Fruit fly (Drosophila melanogaster) whole organism, embryonic: Measurements from ENCODE around the gene CG5853.

Source experiments
- Atf6 ChIP-seq: fragments of 200-800 bp; sonication (Bioruptor generic); IDR thresholded peaks from 2 replicates; pipeline ENCODE4 v1.3.6; 2022; ENCODE audit warnings: missing biosample characterization, missing genetic modification characterization
- Awh ChIP-seq: fragments of 200-800 bp; sonication (Bioruptor generic); IDR thresholded peaks from 2 replicates; pipeline ENCODE4, ENCODE4 v1.3.6; 2022; ENCODE audit warnings: missing biosample characterization, missing genetic modification characterization
- B-H1 ChIP-seq: fragments of 200-800 bp; sonication (Bioruptor generic); IDR thresholded peaks from 3 replicates; pipeline ENCODE4 v1.3.6; 2022; ENCODE audit warnings: missing biosample characterization, missing genetic modification characterization
- BtbVII ChIP-seq: fragments of 200-800 bp; sonication (Bioruptor generic); optimal IDR thresholded peaks from 3 replicates; lab custom pipeline; 2017; ENCODE audit warnings: missing biosample characterization, mild to moderate bottlenecking, missing genetic modification characterization
- CG11093 ChIP-seq: fragments of 200-800 bp; sonication (Bioruptor generic); IDR thresholded peaks from 3 replicates; pipeline ENCODE4 v1.3.6; 2022; ENCODE audit warnings: missing biosample characterization, missing genetic modification characterization
- CG11398 ChIP-seq: fragments of 200-800 bp; sonication (Bioruptor generic); optimal IDR thresholded peaks from 2 replicates; lab custom pipeline; 2016; ENCODE audit warnings: missing biosample characterization, missing genetic modification characterization
- CG13296 ChIP-seq: fragments of 200-800 bp; sonication (Bioruptor generic); optimal IDR thresholded peaks from 3 replicates; lab custom pipeline; 2018; ENCODE audit warnings: missing biosample characterization, mild to moderate bottlenecking, missing genetic modification characterization
- CG1529 ChIP-seq: fragments of 200-800 bp; sonication (Bioruptor generic); optimal IDR thresholded peaks from 3 replicates; lab custom pipeline; 2018; ENCODE audit warnings: missing biosample characterization, missing genetic modification characterization
- CG17361 ChIP-seq: fragments of 200-800 bp; sonication (Bioruptor generic); IDR thresholded peaks from 3 replicates; pipeline ENCODE4 v1.3.6; 2022; ENCODE audit warnings: missing biosample characterization, missing genetic modification characterization
- CG1832 ChIP-seq: fragments of 200-800 bp; sonication (Bioruptor generic); optimal IDR thresholded peaks from 2 replicates; lab custom pipeline; 2017; ENCODE audit warnings: missing biosample characterization, mild to moderate bottlenecking, missing genetic modification characterization, inconsistent platforms
- CG31388 ChIP-seq: fragments of 200-800 bp; sonication (Bioruptor generic); optimal IDR thresholded peaks from 2 replicates; lab custom pipeline; 2016; ENCODE audit warnings: missing biosample characterization, missing genetic modification characterization
- CG32767 ChIP-seq: fragments of 200-800 bp; sonication (Bioruptor generic); IDR thresholded peaks from 2 replicates; pipeline ENCODE4 v1.3.6; 2022; ENCODE audit warnings: missing biosample characterization, missing genetic modification characterization
- CG34376 ChIP-seq: fragments of 200-800 bp; sonication (Bioruptor generic); optimal IDR thresholded peaks from 2 replicates; lab custom pipeline; 2018; ENCODE audit warnings: missing biosample characterization, mild to moderate bottlenecking, missing genetic modification characterization
- CG4282 ChIP-seq: fragments of 200-800 bp; sonication (Bioruptor generic); optimal IDR thresholded peaks from 2 replicates; lab custom pipeline; 2016; ENCODE audit warnings: missing biosample characterization, missing genetic modification characterization
- CG6683 ChIP-seq: fragments of 200-800 bp; sonication (Bioruptor generic); optimal IDR thresholded peaks from 2 replicates; lab custom pipeline; 2017; ENCODE audit warnings: missing biosample characterization, mild to moderate bottlenecking, missing genetic modification characterization, missing genetic modification reagents
- CG8281 ChIP-seq: fragments of 200-800 bp; sonication (Bioruptor generic); optimal IDR thresholded peaks from 2 replicates; lab custom pipeline; 2018; ENCODE audit warnings: missing biosample characterization, mild to moderate bottlenecking, missing genetic modification characterization, moderate library complexity
- CG8924 ChIP-seq: fragments of 200-800 bp; optimal IDR thresholded peaks from 3 replicates; lab custom pipeline; 2019; ENCODE audit warnings: missing biosample characterization, mild to moderate bottlenecking, missing genetic modification characterization, moderate library complexity
- CG9797 ChIP-seq: fragments of 200-800 bp; sonication (Bioruptor generic); optimal IDR thresholded peaks from 3 replicates; lab custom pipeline; 2018; ENCODE audit warnings: missing biosample characterization, mild to moderate bottlenecking, missing genetic modification characterization
- CrebB ChIP-seq: fragments of 200-800 bp; sonication (Bioruptor generic); optimal IDR thresholded peaks from 3 replicates; lab custom pipeline; 2018; ENCODE audit warnings: missing biosample characterization, mild to moderate bottlenecking, missing genetic modification characterization
- Eip74EF ChIP-seq, 2 experiments: fragments of 200-800 bp in 1 of 2; fragments of >200 bp in 1 of 2; sonication (Bioruptor generic) in 1 of 2; optimal IDR thresholded peaks; 2 replicates each; lab custom pipeline; 2017 to 2019; ENCODE audit warnings: missing biosample characterization in 2 of 2, missing genetic modification characterization in 2 of 2, mild to moderate bottlenecking in 1 of 2, moderate library complexity in 1 of 2
- GATAe ChIP-seq: fragments of 200-800 bp; sonication (Bioruptor generic); conservative IDR thresholded peaks from 2 replicates; pipeline ENCODE4 v1.3.6; 2022; ENCODE audit warnings: missing biosample characterization, missing genetic modification characterization
- Hsf ChIP-seq: fragments of 200-800 bp; sonication (Bioruptor generic); optimal IDR thresholded peaks from 3 replicates; lab custom pipeline; 2016; ENCODE audit warnings: missing biosample characterization, missing genetic modification characterization
- Jarid2 ChIP-seq: fragments of 200-800 bp; sonication (Bioruptor generic); optimal IDR thresholded peaks from 3 replicates; lab custom pipeline; 2017; ENCODE audit warnings: mild to moderate bottlenecking, missing biosample characterization, missing genetic modification reagents, missing genetic modification characterization
- Mad ChIP-seq: fragments of 200-800 bp; sonication (Bioruptor generic); optimal IDR thresholded peaks from 2 replicates; lab custom pipeline; 2016; ENCODE audit warnings: missing biosample characterization, missing genetic modification characterization
- Max ChIP-seq: fragments of 200-800 bp; sonication (Bioruptor generic); optimal IDR thresholded peaks from 2 replicates; lab custom pipeline; 2016; ENCODE audit warnings: missing biosample characterization, mild to moderate bottlenecking, missing genetic modification characterization
- Med ChIP-seq: fragments of 200-800 bp; sonication (Bioruptor generic); peaks from one replicate; lab custom pipeline; 2016; ENCODE audit warnings: missing biosample characterization, missing genetic modification characterization, mild to moderate bottlenecking, inconsistent platforms, moderate library complexity
- Nf-YB ChIP-seq: fragments of 200-800 bp; sonication (Bioruptor generic); optimal IDR thresholded peaks from 3 replicates; lab custom pipeline; 2019; ENCODE audit warnings: missing biosample characterization, mild to moderate bottlenecking, missing genetic modification characterization, moderate library complexity
- Optix ChIP-seq: fragments of 200-800 bp; sonication (Bioruptor generic); IDR thresholded peaks from 3 replicates; pipeline ENCODE4 v1.3.6; 2022; ENCODE audit warnings: missing biosample characterization, missing genetic modification characterization
- Six4 ChIP-seq: fragments of 200-800 bp; sonication (Bioruptor generic); optimal IDR thresholded peaks from 2 replicates; lab custom pipeline; 2016; ENCODE audit warnings: missing biosample characterization, missing genetic modification characterization
- Taf1 ChIP-seq: fragments of 200-800 bp; sonication (Bioruptor generic); IDR thresholded peaks from 2 replicates; pipeline ENCODE4 v1.3.6; 2022; ENCODE audit warnings: missing biosample characterization, missing genetic modification characterization
- Trl ChIP-seq, 3 experiments: fragments of >200 bp in 2 of 3; fragments of 200-800 bp in 1 of 3; sonication (Bioruptor generic) in 1 of 3; optimal IDR thresholded peaks; 2 replicates in 1 of 3; 3 replicates in 2 of 3; lab custom pipeline; 2016 to 2017; ENCODE audit warnings: missing biosample characterization in 1 of 3, missing genetic modification characterization in 1 of 3
- bsh ChIP-seq, 2 experiments: fragments of 200-800 bp; sonication (Bioruptor generic); optimal IDR thresholded peaks; 2 replicates each; lab custom pipeline; 2017 to 2018; ENCODE audit warnings: mild to moderate bottlenecking in 2 of 2, missing biosample characterization in 2 of 2, missing genetic modification characterization in 2 of 2, moderate library complexity in 1 of 2
- chinmo ChIP-seq: fragments of 200-800 bp; sonication (Bioruptor generic); IDR thresholded peaks from 4 replicates; pipeline ENCODE4 v1.3.6; 2022; ENCODE audit warnings: missing biosample characterization, missing genetic modification characterization; ENCODE audit not compliant: partially characterized antibody
- ci ChIP-seq: fragments of 200-800 bp; sonication (Bioruptor generic); IDR thresholded peaks from 3 replicates; pipeline ENCODE4 v1.3.6; 2022; ENCODE audit warnings: missing biosample characterization, missing genetic modification characterization
- corto ChIP-seq: fragments of 200-800 bp; sonication (Bioruptor generic); optimal IDR thresholded peaks from 2 replicates; lab custom pipeline; 2016; ENCODE audit warnings: missing biosample characterization, mild to moderate bottlenecking, missing genetic modification characterization, moderate library complexity
- dan ChIP-seq: fragments of 200-800 bp; sonication (Bioruptor generic); IDR thresholded peaks from 2 replicates; pipeline ENCODE4 v1.3.6; 2022; ENCODE audit warnings: missing biosample characterization, missing genetic modification characterization
- dysf ChIP-seq: fragments of 200-800 bp; sonication (Bioruptor generic); IDR thresholded peaks from 3 replicates; pipeline ENCODE4 v1.3.6; 2022; ENCODE audit warnings: missing biosample characterization, missing genetic modification characterization
- ems ChIP-seq: fragments of 200-800 bp; sonication (Bioruptor generic); optimal IDR thresholded peaks from 3 replicates; lab custom pipeline; 2016; ENCODE audit warnings: missing biosample characterization, missing genetic modification characterization
- exex ChIP-seq: fragments of 200-800 bp; sonication (Bioruptor generic); optimal IDR thresholded peaks from 4 replicates; lab custom pipeline; 2018; ENCODE audit warnings: missing biosample characterization, mild to moderate bottlenecking, missing genetic modification characterization, moderate library complexity
- gfzf ChIP-seq: fragments of 200-800 bp; sonication (Bioruptor generic); optimal IDR thresholded peaks from 2 replicates; lab custom pipeline; 2016; ENCODE audit warnings: missing biosample characterization, mild to moderate bottlenecking, missing genetic modification characterization, moderate library complexity
- lab ChIP-seq: fragments of 200-800 bp; sonication (Bioruptor generic); optimal IDR thresholded peaks from 3 replicates; lab custom pipeline; 2017; ENCODE audit warnings: missing biosample characterization, missing genetic modification characterization, mild to moderate bottlenecking, moderate library complexity, missing genetic modification reagents
- lov ChIP-seq, 2 experiments: fragments of 200-800 bp in 1 of 2; fragments of >200 bp in 1 of 2; sonication (Bioruptor generic) in 1 of 2; IDR thresholded peaks in 1 of 2; optimal IDR thresholded peaks in 1 of 2; 2 replicates in 1 of 2; 3 replicates in 1 of 2; pipeline versions ENCODE4 v1.3.6 to Lab custom; 2017 to 2022; ENCODE audit warnings: missing biosample characterization in 1 of 2, missing genetic modification characterization in 1 of 2
- nom ChIP-seq: fragments of 200-800 bp; sonication (Bioruptor generic); optimal IDR thresholded peaks from 2 replicates; lab custom pipeline; 2017; ENCODE audit warnings: missing biosample characterization, missing genetic modification characterization, mild to moderate bottlenecking, moderate library complexity, missing genetic modification reagents
- slbo ChIP-seq: fragments of 200-800 bp; sonication (Bioruptor generic); IDR thresholded peaks from 2 replicates; pipeline ENCODE4 v1.3.6; 2022; ENCODE audit warnings: missing biosample characterization, missing genetic modification characterization
- tna ChIP-seq: fragments of 200-800 bp; sonication (Bioruptor generic); IDR thresholded peaks from 2 replicates; pipeline ENCODE4 v1.3.6; 2022; ENCODE audit warnings: missing biosample characterization, missing genetic modification characterization; ENCODE audit not compliant: partially characterized antibody
- wdn ChIP-seq: fragments of 200-800 bp; sonication (Bioruptor generic); IDR thresholded peaks from 2 replicates; pipeline ENCODE4 v1.3.6; 2022; ENCODE audit warnings: missing biosample characterization, missing genetic modification characterization
- zen ChIP-seq: fragments of 200-800 bp; sonication (Bioruptor generic); optimal IDR thresholded peaks from 3 replicates; lab custom pipeline; 2018; ENCODE audit warnings: missing biosample characterization, mild to moderate bottlenecking, missing genetic modification characterization, moderate library complexity
- zfh2 ChIP-seq: fragments of 200-800 bp; sonication (Bioruptor generic); optimal IDR thresholded peaks from 2 replicates; lab custom pipeline; 2016; ENCODE audit warnings: missing biosample characterization, missing genetic modification characterization

CG5853 gene

DNA sequence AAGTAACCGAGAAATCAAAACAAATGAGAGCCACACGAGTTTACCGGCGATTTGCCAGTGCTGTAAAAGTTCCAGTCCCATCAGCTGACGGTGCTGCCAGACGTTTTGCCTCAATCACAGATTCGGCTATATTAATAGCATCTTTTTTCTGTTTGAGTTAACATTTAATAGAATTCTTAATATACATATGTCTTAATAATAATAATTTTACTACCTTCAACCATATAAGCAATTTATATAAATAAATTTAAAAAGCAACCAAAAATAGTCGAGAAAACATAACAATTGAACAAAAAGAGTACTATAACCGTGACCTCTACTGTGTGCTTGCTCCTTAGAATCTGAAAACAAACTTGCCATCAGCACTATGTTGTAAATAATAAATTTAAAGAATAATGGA lies 6.7 kb upstream of the CG5853 start, which contains the start of the genes CG13126 and CG4709 (continued):
- TF ChIP-seq CG8924 (tag; lab: Kevin White, UChicago), result peak; percentile 94
- TF ChIP-seq Taf1 (GFP tag; lab: Robert Waterston, UW), result peak; percentile 53
- TF ChIP-seq Hsf (GFP tag; lab: Kevin White, UChicago), result peak; percentile 63
- peak; percentile 92 for TF ChIP-seq dysf (GFP tag; lab: Robert Waterston, UW)
- TF ChIP-seq CG31388 (GFP tag; lab: Kevin White, UChicago), result peak; percentile 84
- TF ChIP-seq zfh2 (GFP tag; lab: Kevin White, UChicago), result peak; percentile 49
- TF ChIP-seq CG32767 (GFP tag; lab: Robert Waterston, UW), result peak; percentile 88
- no peak for TF ChIP-seq Trl (optimal IDR thresholded peaks at IDR 0.05; lab: Kevin White, UChicago)
- TF ChIP-seq Trl (GFP tag; optimal IDR thresholded peaks at IDR 0.05; lab: Kevin White, UChicago), result peak; percentile 40
- TF ChIP-seq CG1832 (GFP tag; lab: Kevin White, UChicago), result no peak
- TF ChIP-seq Atf6 (GFP tag; lab: Robert Waterston, UW), result peak; percentile 84
- TF ChIP-seq gfzf (GFP tag; lab: Kevin White, UChicago), result no peak
- TF ChIP-seq BtbVII (GFP tag; lab: Kevin White, UChicago), result peak; percentile 84
- no peak for TF ChIP-seq tna
- TF ChIP-seq CG9797 (GFP tag; lab: Kevin White, UChicago), result peak; percentile 43
- TF ChIP-seq CG4282 (GFP tag; lab: Kevin White, UChicago), result no peak
- peak; percentile 70 for TF ChIP-seq CG1529 (GFP tag; lab: Kevin White, UChicago)
- peak; percentile 66; the same call in 2 of the 3 replicates for TF ChIP-seq Optix (GFP tag; lab: Robert Waterston, UW)
- no peak for TF ChIP-seq dan (GFP tag; lab: Robert Waterston, UW)
- TF ChIP-seq CG13296 (GFP tag; lab: Kevin White, UChicago), result peak; percentile 91
- TF ChIP-seq CrebB (tag; lab: Kevin White, UChicago), result peak; percentile 47
- TF ChIP-seq CG11093, result peak; percentile 85
- peak; percentile 84 for TF ChIP-seq CG6683
- no peak for TF ChIP-seq CG11398 (GFP tag; lab: Kevin White, UChicago)
- TF ChIP-seq Eip74EF (GFP tag; optimal IDR thresholded peaks at IDR 0.05; lab: Kevin White, UChicago), result peak in 1 of 2 experiments; percentile 94
- no peak for TF ChIP-seq chinmo (GFP tag; lab: Robert Waterston, UW)
- TF ChIP-seq Nf-YB, result peak; percentile 78
- peak; percentile 76 for TF ChIP-seq CG8281
- TF ChIP-seq slbo (GFP tag; lab: Robert Waterston, UW), result peak; percentile 93
- peak; percentile 89 for TF ChIP-seq Awh (GFP tag; lab: Robert Waterston, UW)
- peak; percentile 29 for TF ChIP-seq ems
- TF ChIP-seq Mad (GFP tag; lab: Kevin White, UChicago), result peak; percentile 45
- peak; percentile 95 for TF ChIP-seq lab (GFP tag; lab: Kevin White, UChicago)
- peak; percentile 97 for TF ChIP-seq CG17361
- peak; percentile 67 for TF ChIP-seq Jarid2 (GFP tag; lab: Kevin White, UChicago)

DNA sequence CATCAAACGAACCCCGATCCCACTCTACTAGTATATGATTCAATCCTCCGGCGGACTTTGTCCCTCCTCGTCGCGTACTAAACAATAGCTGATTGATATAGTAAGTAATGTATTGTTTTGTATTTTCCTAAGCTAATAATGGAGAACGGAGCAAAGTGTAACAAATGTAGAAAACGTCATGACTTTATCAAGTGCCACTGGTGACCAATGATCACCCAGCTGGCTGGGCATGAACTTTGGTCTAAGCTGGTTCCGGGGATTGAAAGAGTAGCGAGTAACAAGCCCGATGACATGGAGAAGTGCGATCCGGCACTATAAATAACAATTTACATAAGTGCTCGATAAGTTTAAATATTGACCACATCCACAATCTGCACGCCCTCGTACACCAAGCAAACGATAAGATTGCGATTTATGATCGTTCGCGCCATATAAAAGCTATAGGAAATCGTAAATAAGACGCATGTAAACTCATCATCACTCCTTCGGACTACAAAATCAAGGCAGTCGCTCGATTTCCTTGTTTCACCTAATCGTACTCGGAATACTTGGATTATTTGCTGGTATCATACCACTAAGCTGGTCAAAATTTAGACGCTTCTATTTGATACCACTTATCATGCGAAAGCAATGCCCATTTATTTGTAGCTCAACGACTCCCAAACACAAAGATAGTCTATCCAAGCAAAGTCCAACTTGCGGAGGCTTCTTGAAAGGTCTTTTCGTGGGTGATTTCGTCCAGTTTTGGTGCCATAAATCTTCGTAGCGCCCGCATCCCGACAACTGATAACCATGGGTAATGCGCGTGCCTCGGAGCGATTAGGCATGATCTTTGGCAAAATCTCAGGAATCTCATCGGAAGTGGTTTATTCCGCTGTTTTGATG lies 2.0 kb upstream of the CG5853 start:
- TF ChIP-seq GATAe (GFP tag; lab: Robert Waterston, UW) (peak; percentile 51), bsh (GFP tag; optimal IDR thresholded peaks at IDR 0.05; lab: Kevin White, UChicago) (peak in 1 of 2 experiments; percentile 50), Six4 (GFP tag; lab: Kevin White, UChicago) (no peak), nom (GFP tag; lab: Kevin White, UChicago) (peak; percentile 60), Max (no peak), zen (tag; lab: Kevin White, UChicago) (no peak), exex (peak; percentile 88), wdn (GFP tag; lab: Robert Waterston, UW) (no peak), CG34376 (GFP tag; lab: Kevin White, UChicago) (peak; percentile 91), corto (peak; percentile 58), B-H1 (GFP tag; lab: Robert Waterston, UW) (no peak), ci (GFP tag; lab: Robert Waterston, UW) (no peak), Med (GFP tag; lab: Kevin White, UChicago) (peak; percentile 36), CG13296 (GFP tag; lab: Kevin White, UChicago) (peak; percentile 29), lov (optimal IDR thresholded peaks at IDR 0.05; lab: Kevin White, UChicago) (no peak), lov (GFP tag; IDR thresholded peaks at IDR 0.05; lab: Robert Waterston, UW) (no peak)
